Worm (Caenorhabditis elegans) whole organism, midembryonic: ENCODE measurements around the gene zip-8.

Source experiments
- T22C8.4 ChIP-seq: fragments of 200-800 bp; sonication (Bioruptor generic); IDR thresholded peaks from 2 replicates; pipeline ENCODE4 v1.3.6; 2022; ENCODE audit warnings: missing genetic modification characterization, missing compliant biosample characterization
- cog-1 ChIP-seq: sonication (generic microtip); optimal IDR thresholded peaks from 2 replicates; lab custom pipeline; 2016; ENCODE audit warnings: missing genetic modification characterization, missing compliant biosample characterization
- flt-1 ChIP-seq: fragments of 200-800 bp; sonication (Bioruptor generic); IDR thresholded peaks from 2 replicates; pipeline ENCODE4 v1.3.6; 2022; ENCODE audit warnings: missing genetic modification characterization, missing compliant biosample characterization
- med-1 ChIP-seq: sonication (generic microtip); optimal IDR thresholded peaks from 2 replicates; lab custom pipeline; 2017; ENCODE audit warnings: missing genetic modification characterization, mild to moderate bottlenecking, missing compliant biosample characterization, antibody characterized with exemption, missing genetic modification reagents; ENCODE audit not compliant: insufficient read depth
- ztf-23 ChIP-seq: fragments of 200-800 bp; sonication (Bioruptor generic); IDR thresholded peaks from 2 replicates; pipeline ENCODE4 v1.3.6; 2022; ENCODE audit warnings: missing genetic modification reagents, missing genetic modification characterization, missing compliant biosample characterization

ce11 chrIII:6452683-6453082, 26.1 kb upstream of the zip-8 start:
- TF ChIP-seq ztf-23 (GFP tag; lab: Robert Waterston, UW) (no peak), flt-1 (GFP tag; lab: Robert Waterston, UW) (no peak), med-1 (GFP tag; lab: Kevin White, UChicago) (no peak), cog-1 (tag; lab: Kevin White, UChicago) (no peak), T22C8.4 (GFP tag; lab: Robert Waterston, UW) (no peak)
